Worm (Caenorhabditis elegans) whole organism, L4 larva: ENCODE data around the gene acs-10.

Experiments used
- ZK546.5 ChIP-seq, 2 experiments: sonication (generic microtip); optimal IDR thresholded peaks; 2 replicates each; lab custom pipeline; 2017; ENCODE audit warnings: missing biosample characterization in 2 of 2, missing genetic modification characterization in 2 of 2
- aly-2 ChIP-seq: sonication (generic microtip); optimal IDR thresholded peaks from 2 replicates; lab custom pipeline; 2018; ENCODE audit warnings: missing biosample characterization, missing genetic modification characterization
- ces-1 ChIP-seq: fragments of 150-350 bp; sonication (generic microtip); optimal IDR thresholded peaks from 4 replicates; lab custom pipeline; 2014; ENCODE audit warnings: missing biosample characterization, missing genetic modification reagents, missing genetic modification characterization
- lin-13 ChIP-seq: fragments of 150-350 bp; optimal IDR thresholded peaks from 2 replicates; lab custom pipeline; 2014; ENCODE audit warnings: missing biosample characterization, missing genetic modification reagents, missing genetic modification characterization
- mep-1 ChIP-seq: fragments of 150-350 bp; sonication (generic microtip); optimal IDR thresholded peaks from 3 replicates; lab custom pipeline; 2014; ENCODE audit warnings: missing biosample characterization, missing genetic modification characterization
- nhr-28 ChIP-seq: fragments of 150-350 bp; optimal IDR thresholded peaks from 2 replicates; lab custom pipeline; 2014; ENCODE audit warnings: missing biosample characterization, missing genetic modification characterization
- nhr-77 ChIP-seq: fragments of 150-350 bp; optimal IDR thresholded peaks from 2 replicates; lab custom pipeline; 2014; ENCODE audit warnings: missing biosample characterization, missing genetic modification characterization
- snpc-4 ChIP-seq: fragments of 150-350 bp; optimal IDR thresholded peaks from 2 replicates; lab custom pipeline; 2014; ENCODE audit warnings: missing biosample characterization, missing genetic modification characterization
- unc-39 ChIP-seq: sonication (generic microtip); optimal IDR thresholded peaks from 2 replicates; lab custom pipeline; 2017; ENCODE audit warnings: missing biosample characterization, missing genetic modification characterization
- vab-7 ChIP-seq: fragments of 200-800 bp; sonication (Bioruptor generic); IDR thresholded peaks from 2 replicates; pipeline ENCODE4 v1.3.6; 2022; ENCODE audit warnings: missing genetic modification reagents, missing genetic modification characterization, missing compliant biosample characterization
- zip-2 ChIP-seq: fragments of 150-350 bp; optimal IDR thresholded peaks from 2 replicates; lab custom pipeline; 2014; ENCODE audit warnings: missing biosample characterization, missing genetic modification characterization

DNA sequence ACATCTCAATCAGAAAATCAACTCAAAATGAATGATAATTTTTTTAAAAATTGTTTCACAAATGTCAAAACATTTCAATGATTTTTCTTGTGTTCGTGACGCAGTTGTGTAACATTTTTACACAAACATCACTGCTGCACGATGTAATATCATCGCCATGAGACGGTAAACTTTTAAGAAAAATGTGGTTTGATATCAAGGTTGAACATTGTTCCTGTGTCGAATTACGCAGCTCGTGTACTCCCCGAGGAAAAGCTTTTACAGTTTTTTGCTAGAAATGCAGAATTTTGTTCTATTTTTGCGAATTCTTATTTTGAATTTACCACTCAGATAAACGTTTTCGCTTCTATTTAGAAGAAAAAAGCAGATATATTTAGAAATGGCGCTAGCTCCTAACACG is 51.4 kb downstream of the acs-10 start:
- TF ChIP-seq aly-2 = no peak
- TF ChIP-seq mep-1 = peak; percentile 83
- no peak for TF ChIP-seq nhr-77 (tag; lab: Kevin White, UChicago)
- TF ChIP-seq unc-39 (tag; lab: Kevin White, UChicago) = no peak
- no peak for TF ChIP-seq snpc-4
- no peak for TF ChIP-seq zip-2 (tag; lab: Kevin White, UChicago)
- no peak for TF ChIP-seq lin-13 (GFP tag; lab: Kevin White, UChicago)
- TF ChIP-seq vab-7 (GFP tag; lab: Robert Waterston, UW) = no peak
- no peak for TF ChIP-seq ZK546.5 (tag; optimal IDR thresholded peaks at IDR 0.05; lab: Kevin White, UChicago)
- TF ChIP-seq ces-1 (GFP tag; lab: Kevin White, UChicago) = no peak
- peak; percentile 49 for TF ChIP-seq nhr-28 (tag; lab: Kevin White, UChicago)
